Worm (Caenorhabditis elegans): ENCODE measurements around the gene C02E7.7.

The C02E7.7 gene

DNA sequence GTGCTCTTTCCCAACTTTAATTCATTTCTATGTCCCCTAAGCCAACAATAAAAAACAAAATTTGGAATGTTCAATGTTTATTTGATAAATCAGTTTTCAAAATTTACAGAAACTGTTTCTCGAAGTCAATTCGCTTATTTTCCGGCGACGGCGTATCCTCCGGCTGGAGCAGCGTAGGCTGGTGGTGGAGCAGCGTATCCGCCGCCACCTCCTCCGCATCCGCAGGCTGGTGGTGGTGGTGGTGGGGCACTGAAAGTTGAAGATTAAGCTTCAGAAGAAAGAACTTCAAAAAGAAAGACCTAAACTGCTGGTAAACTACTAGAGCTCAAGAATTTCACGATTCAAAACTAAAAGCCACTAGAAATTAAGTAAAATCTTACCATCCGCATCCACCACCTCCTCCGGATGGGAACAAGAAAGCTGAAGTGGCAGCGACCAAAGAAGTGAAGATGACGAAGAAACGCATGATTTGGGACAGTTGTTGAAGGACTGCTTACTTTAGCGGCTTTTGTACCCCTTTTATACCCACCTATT is at the start of gene C02E7.7:
Gene C02E7.7 (minus strand): TSS at position 484 of the 534 bp plus-strand sequence.
- no peak for TF ChIP-seq tbx-11 (GFP tag; IDR thresholded peaks at IDR 0.05)
- no peak for TF ChIP-seq flt-1 (GFP tag; IDR thresholded peaks at IDR 0.05)
- no peak for TF ChIP-seq hmg-4 (GFP tag; optimal IDR thresholded peaks at IDR 0.05)
- no peak for TF ChIP-seq pes-1 (GFP tag; IDR thresholded peaks at IDR 0.05)
- no peak for TF ChIP-seq hmbx-1 (tag; optimal IDR thresholded peaks at IDR 0.05)
- TF ChIP-seq aly-1 (tag; optimal IDR thresholded peaks at IDR 0.05), result no peak
- TF ChIP-seq tbx-37 (GFP tag; conservative IDR thresholded peaks at IDR 0.05), result no peak

DNA sequence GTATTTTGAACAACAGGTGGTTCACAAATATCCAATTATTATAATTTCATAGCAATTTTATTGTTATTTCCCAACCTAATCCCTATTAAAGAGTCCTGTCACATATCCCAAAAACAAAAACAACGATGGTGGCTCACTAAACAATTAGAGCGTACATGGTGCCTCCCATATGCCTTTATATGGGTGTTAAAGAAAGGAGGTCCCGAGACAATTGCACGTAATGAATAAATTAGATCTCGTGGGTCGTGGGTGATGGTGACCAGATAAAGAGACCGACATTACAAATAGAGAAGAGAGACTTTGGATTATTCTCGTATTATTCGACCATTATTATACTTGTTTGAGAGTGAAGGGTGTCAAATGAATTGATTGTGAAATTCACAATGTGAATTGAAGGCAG is 48.9 kb upstream of the C02E7.7 start:
- TF ChIP-seq pes-1 (GFP tag; IDR thresholded peaks at IDR 0.05) (0 out of 2 replicates have a peak, but pooled peaks have one; percentile 10), aly-1 (tag; optimal IDR thresholded peaks at IDR 0.05) (no peak)

DNA sequence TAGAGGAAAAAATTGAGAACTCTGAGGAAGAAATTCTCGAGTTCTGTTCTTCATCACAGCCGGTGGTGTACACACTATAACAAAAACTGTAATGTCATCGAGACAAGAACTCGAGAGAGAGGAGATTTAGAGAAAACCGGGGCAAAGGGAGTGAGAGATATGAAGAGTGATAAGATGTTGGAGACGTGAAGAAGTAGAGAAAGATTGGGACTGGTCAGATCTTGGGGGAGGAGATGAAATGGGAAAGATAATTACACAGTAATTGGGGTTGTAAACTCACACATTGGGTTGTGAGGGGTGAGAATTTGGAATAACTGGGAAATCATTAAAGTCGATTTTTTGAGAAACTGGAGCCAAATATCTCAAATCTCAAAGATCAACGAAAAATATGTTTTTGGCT is 47.4 kb upstream of the C02E7.7 start:
- TF ChIP-seq ceh-13 (GFP tag; optimal IDR thresholded peaks at IDR 0.05) (no peak), tra-4 (tag; optimal IDR thresholded peaks at IDR 0.05) (no peak), B0310.2 (tag; optimal IDR thresholded peaks at IDR 0.05) (no peak), ama-1 (optimal IDR thresholded peaks at IDR 0.05) (no peak), F13C5.2 (tag; optimal IDR thresholded peaks at IDR 0.05) (no peak), scrt-1 (GFP tag; IDR thresholded peaks at IDR 0.05) (no peak), flt-1 (GFP tag; IDR thresholded peaks at IDR 0.05) (no peak), pes-1 (GFP tag; IDR thresholded peaks at IDR 0.05) (no peak), hmbx-1 (tag; optimal IDR thresholded peaks at IDR 0.05) (no peak), hmg-4 (GFP tag; optimal IDR thresholded peaks at IDR 0.05) (no peak), ceh-36 (tag; optimal IDR thresholded peaks at IDR 0.05) (no peak), ets-7 (tag; optimal IDR thresholded peaks at IDR 0.05) (no peak), hnd-1 (tag; optimal IDR thresholded peaks at IDR 0.05) (no peak), sea-1 (GFP tag; conservative IDR thresholded peaks at IDR 0.05) (no peak), aly-1 (tag; optimal IDR thresholded peaks at IDR 0.05) (no peak), tbx-11 (GFP tag; IDR thresholded peaks at IDR 0.05) (no peak), tbx-37 (GFP tag; conservative IDR thresholded peaks at IDR 0.05) (no peak)

DNA sequence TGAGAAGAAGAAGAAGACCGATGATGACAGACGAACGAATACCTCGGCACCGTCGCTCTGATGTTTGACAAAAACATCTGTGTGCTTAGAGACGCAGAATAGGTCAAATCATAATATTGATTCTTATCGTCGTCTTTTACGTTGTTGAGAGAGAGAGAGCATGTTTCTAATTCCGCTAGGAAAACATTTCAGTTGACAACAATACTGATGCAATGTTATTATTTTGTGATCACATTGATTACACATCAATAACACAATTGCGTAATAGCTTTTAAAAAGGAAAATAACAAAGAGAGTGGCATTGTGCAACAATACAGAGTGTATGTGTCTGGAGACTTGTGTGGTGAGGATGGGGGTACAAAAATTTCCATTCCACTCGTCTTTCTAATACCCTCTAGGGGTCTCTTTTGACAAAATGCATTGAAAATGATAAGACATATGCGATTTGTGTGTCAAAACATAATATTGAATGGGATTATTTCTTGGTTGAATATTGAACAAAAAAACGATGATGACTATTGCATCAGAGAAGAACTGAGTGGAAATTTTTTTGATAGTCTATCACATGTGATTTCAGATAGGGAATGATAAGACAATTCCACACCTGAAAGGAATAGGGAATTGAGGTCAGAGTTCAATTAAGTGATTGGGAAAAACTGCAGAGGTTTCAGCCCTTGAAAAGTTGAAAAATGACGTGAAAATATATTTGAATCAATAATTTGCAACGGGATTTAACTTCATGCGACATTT is 46.5 kb upstream of the C02E7.7 start:
- TF ChIP-seq tra-4 (tag; optimal IDR thresholded peaks at IDR 0.05) (no peak), sea-1 (GFP tag; conservative IDR thresholded peaks at IDR 0.05) (no peak), ceh-13 (GFP tag; optimal IDR thresholded peaks at IDR 0.05) (no peak), aly-1 (tag; optimal IDR thresholded peaks at IDR 0.05) (no peak), B0310.2 (tag; optimal IDR thresholded peaks at IDR 0.05) (no peak), flt-1 (GFP tag; IDR thresholded peaks at IDR 0.05) (no peak), hnd-1 (tag; optimal IDR thresholded peaks at IDR 0.05) (no peak), scrt-1 (GFP tag; IDR thresholded peaks at IDR 0.05) (no peak), ama-1 (optimal IDR thresholded peaks at IDR 0.05) (no peak), ets-7 (tag; optimal IDR thresholded peaks at IDR 0.05) (no peak), hmg-4 (GFP tag; optimal IDR thresholded peaks at IDR 0.05) (no peak), pes-1 (GFP tag; IDR thresholded peaks at IDR 0.05) (no peak), hmbx-1 (tag; optimal IDR thresholded peaks at IDR 0.05) (no peak), ceh-36 (tag; optimal IDR thresholded peaks at IDR 0.05) (no peak), tbx-37 (GFP tag; conservative IDR thresholded peaks at IDR 0.05) (no peak), F13C5.2 (tag; optimal IDR thresholded peaks at IDR 0.05) (no peak)

DNA sequence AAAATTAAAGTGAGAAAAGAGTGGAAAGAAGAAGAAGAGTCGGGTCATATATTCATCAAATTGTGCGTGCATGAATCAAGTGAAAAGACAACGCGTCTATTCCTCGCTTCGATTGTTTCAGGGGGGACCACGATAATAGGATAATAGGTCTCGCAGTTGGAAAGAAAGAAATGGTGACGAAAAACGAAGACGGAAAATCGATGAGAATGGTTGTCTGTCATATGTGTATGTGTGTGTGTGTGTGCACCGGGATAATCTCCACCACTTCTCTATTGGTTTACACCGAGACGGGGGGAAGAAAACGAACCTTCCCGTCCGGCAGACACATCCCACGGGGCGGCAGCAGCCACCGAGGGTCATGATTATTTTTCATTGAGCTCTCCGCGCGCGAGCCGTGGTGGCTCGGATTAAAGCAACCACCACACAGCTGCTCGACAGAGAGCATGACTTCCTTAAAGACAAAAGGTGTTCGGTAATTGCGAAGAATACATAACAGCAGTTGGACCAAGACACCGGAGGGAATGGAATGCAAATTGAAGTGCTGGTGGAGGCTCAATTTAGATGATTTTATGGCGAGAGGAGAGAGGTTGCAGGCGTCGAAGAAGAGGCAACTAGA is 45.8 kb upstream of the C02E7.7 start:
- TF ChIP-seq sea-1 (GFP tag; conservative IDR thresholded peaks at IDR 0.05), result no peak
- TF ChIP-seq hmg-4 (GFP tag; optimal IDR thresholded peaks at IDR 0.05), result peak; percentile 52
- TF ChIP-seq hnd-1 (tag; optimal IDR thresholded peaks at IDR 0.05), result no peak
- no peak; the same call in 1 of the 2 replicates for TF ChIP-seq flt-1 (GFP tag; IDR thresholded peaks at IDR 0.05)
- no peak for TF ChIP-seq tbx-37 (GFP tag; conservative IDR thresholded peaks at IDR 0.05)
- peak; percentile 45 for TF ChIP-seq ceh-36 (tag; optimal IDR thresholded peaks at IDR 0.05)
- TF ChIP-seq B0310.2 (tag; optimal IDR thresholded peaks at IDR 0.05), result no peak
- peak; percentile 78 for TF ChIP-seq scrt-1 (GFP tag; IDR thresholded peaks at IDR 0.05)

DNA sequence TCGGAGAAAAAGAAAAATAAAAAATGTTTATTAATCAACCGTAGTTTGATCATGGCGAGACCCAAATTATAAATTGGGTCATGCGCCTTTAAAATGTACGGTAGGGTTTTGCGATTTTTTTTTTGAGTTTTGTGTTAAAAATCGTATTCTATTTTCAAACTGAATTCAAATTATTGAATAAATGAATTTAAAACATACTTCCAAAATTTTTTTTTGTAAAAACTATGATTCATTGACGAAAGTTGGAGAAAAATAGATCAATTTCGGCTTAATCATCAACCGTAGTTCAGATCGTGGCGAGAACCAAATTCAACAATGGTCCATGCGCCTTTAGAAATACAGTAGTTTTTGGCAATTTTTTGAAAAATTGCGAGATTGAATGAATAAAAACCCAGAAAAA is 45.2 kb upstream of the C02E7.7 start:
- TF ChIP-seq B0310.2 (tag; optimal IDR thresholded peaks at IDR 0.05) (no peak), flt-1 (GFP tag; IDR thresholded peaks at IDR 0.05) (no peak), tbx-37 (GFP tag; conservative IDR thresholded peaks at IDR 0.05) (no peak)

DNA sequence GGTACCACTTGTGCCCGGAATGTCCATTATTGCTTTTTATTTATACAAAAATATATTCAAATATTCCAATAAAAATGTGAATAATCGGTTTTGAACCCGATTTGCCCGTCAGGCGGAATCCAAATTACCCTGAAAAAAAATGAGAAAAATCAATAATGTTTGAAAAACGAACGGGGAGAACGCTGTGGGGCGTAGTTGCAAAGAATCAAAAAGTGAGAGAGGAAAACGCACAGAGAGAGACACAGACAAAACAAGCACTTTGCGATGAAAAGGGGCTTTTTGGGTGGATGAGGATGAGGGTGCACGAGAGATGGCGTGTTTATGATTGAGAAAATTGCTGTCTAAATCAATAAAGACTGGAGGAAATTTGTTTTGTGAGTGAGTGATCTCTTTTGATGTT is 44.6 kb upstream of the C02E7.7 start, which contains the start of gene tam-1:
Gene tam-1 (minus strand): TSS at position 135 of the 400 bp plus-strand sequence.
- TF ChIP-seq hmg-4 (GFP tag; optimal IDR thresholded peaks at IDR 0.05) (peak; percentile 30), F13C5.2 (tag; optimal IDR thresholded peaks at IDR 0.05) (peak; percentile 39), pes-1 (GFP tag; IDR thresholded peaks at IDR 0.05) (no peak)

DNA sequence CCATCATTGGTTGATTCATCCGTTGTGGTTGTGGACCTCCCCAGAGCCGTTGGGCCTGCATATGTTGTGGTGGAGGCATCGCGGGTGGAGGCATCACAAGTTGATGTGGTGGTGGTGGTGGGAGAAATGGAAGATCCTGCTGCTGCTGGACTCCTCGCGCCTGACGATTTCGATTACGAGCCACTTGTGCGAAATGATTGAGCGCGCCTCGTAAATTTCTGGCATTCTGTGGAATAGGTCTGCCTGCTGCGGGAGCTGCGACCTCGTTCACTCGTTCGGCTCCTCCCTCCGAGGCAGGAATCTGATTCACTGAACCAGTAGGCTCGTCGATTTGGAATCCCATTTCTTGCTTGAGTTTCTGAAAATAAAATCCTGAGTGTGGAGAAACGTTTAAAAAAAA is 42.3 kb upstream of the C02E7.7 start:
- 0 out of 2 replicates have a peak, but pooled peaks have one; percentile 30 for TF ChIP-seq scrt-1 (GFP tag; IDR thresholded peaks at IDR 0.05)
- no peak for TF ChIP-seq hmbx-1 (tag; optimal IDR thresholded peaks at IDR 0.05)
